Worm (Caenorhabditis elegans): Measurements from ENCODE around the gene col-171.

DNA sequence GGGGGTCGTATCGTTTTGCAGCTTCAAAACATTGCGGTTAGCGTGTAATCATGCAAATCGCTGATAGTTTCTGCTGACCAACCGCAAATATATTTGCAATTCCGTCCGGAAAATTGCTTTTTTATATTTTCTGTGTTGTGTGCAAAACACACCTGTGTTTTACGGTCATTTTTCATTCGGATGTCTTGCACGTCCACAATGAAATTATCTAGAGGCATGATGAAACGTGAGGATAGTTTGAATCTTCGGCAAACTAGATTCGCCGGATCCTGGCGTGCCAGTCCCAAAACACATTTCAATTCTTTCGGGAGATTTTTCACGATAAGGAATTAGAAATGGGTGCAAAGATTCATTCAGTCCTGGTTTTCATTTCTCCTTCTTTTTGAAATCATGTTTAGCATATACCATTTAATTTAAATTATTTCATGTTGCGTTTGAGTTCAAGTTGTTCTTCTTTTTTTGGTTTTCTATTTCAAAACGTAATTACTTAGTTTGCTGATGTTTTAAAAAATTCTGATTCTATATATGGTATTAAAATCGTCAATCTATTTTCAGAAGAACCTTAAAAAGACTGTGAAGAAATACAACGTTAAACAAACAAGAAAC is 21.0 kb downstream of the col-171 start, which contains the start of gene C03B1.5:
- no peak for TF ChIP-seq lin-35 (GFP tag; optimal IDR thresholded peaks at IDR 0.05)
- no peak for TF ChIP-seq nhr-237 (tag; optimal IDR thresholded peaks at IDR 0.05)
- TF ChIP-seq ztf-11 (tag; optimal IDR thresholded peaks at IDR 0.05) = no peak
- TF ChIP-seq nhr-77 (tag; optimal IDR thresholded peaks at IDR 0.05) = no peak
- no peak for TF ChIP-seq egl-13 (tag; optimal IDR thresholded peaks at IDR 0.05)
